Worm (Caenorhabditis elegans) whole organism, young adult: ENCODE data around the gene srbc-66.
"Not testable (repeated sequence)": the region's sequence is repeated elsewhere in the genome, so short reads cannot be mapped to it uniquely, and the experiment has no call there.

ENCODE experiments used
- B0035.1 ChIP-seq: sonication (generic microtip); optimal IDR thresholded peaks from 2 replicates; lab custom pipeline; 2016; ENCODE audit warnings: missing genetic modification characterization, mild to moderate bottlenecking, missing compliant biosample characterization, missing genotype, missing genetic modification reagents
- F49E8.2 ChIP-seq: sonication (generic microtip); optimal IDR thresholded peaks from 3 replicates; lab custom pipeline; 2017; ENCODE audit warnings: missing genetic modification characterization, mild to moderate bottlenecking, missing compliant biosample characterization, antibody characterized with exemption, moderate library complexity; ENCODE audit not compliant: insufficient read depth
- bed-2 ChIP-seq: fragments of 200-800 bp; sonication (Bioruptor generic); IDR thresholded peaks from 2 replicates; pipeline ENCODE4 v1.3.6; 2022; ENCODE audit warnings: missing genetic modification reagents, missing genetic modification characterization, missing compliant biosample characterization
- him-1 ChIP-seq: sonication (generic microtip); optimal IDR thresholded peaks from 2 replicates; lab custom pipeline; 2016; ENCODE audit warnings: missing genotype, missing genetic modification reagents, missing genetic modification characterization, missing compliant biosample characterization
- repo-1 ChIP-seq: sonication (generic microtip); optimal IDR thresholded peaks from 2 replicates; lab custom pipeline; 2017; ENCODE audit warnings: mild to moderate bottlenecking, missing genetic modification characterization, missing compliant biosample characterization
- tbp1 ChIP-seq: fragments of 200-800 bp; sonication (Bioruptor generic); optimal IDR thresholded peaks from 2 replicates; lab custom pipeline; 2018; ENCODE audit warnings: mild to moderate bottlenecking, missing genetic modification characterization, missing compliant biosample characterization

ce11 chrV:3570695-3571094 lies 40.2 kb downstream of the srbc-66 start, which contains the start of gene F40C5.2:
- TF ChIP-seq him-1; F49E8.2; B0035.1 (tag; lab: Kevin White, UChicago); repo-1 (tag; lab: Kevin White, UChicago); tbp1 (GFP tag; lab: Kevin White, UChicago); bed-2 (GFP tag; lab: Robert Waterston, UW): not testable (repeated sequence)
